Worm (Caenorhabditis elegans) whole organism, L2 larva: ENCODE results near the gene C44C1.1.

Experiments
- R02D3.7 ChIP-seq: fragments of 150-350 bp; optimal IDR thresholded peaks from 2 replicates; lab custom pipeline; 2014; ENCODE audit warnings: missing biosample characterization, missing genetic modification characterization
- Y55F3AM.14 ChIP-seq: fragments of 200-800 bp; sonication (Bioruptor generic); optimal IDR thresholded peaks from 2 replicates; lab custom pipeline; 2018; ENCODE audit warnings: mild to moderate bottlenecking, missing genetic modification characterization, missing compliant biosample characterization
- fos-1 ChIP-seq: fragments of 150-350 bp; optimal IDR thresholded peaks from 2 replicates; lab custom pipeline; 2014; ENCODE audit warnings: missing biosample characterization, missing genetic modification characterization
- lin-39 ChIP-seq: fragments of 150-350 bp; optimal IDR thresholded peaks from 2 replicates; lab custom pipeline; 2014; ENCODE audit warnings: missing biosample characterization, missing genetic modification reagents, missing genetic modification characterization
- mdl-1 ChIP-seq, 2 experiments: fragments of 150-350 bp in 1 of 2; sonication (generic microtip) in 1 of 2; optimal IDR thresholded peaks; 2 replicates each; lab custom pipeline; 2017; ENCODE audit warnings: missing biosample characterization in 2 of 2, missing genetic modification characterization in 2 of 2
- nhr-10 ChIP-seq: sonication (generic microtip); optimal IDR thresholded peaks from 2 replicates; lab custom pipeline; 2017; ENCODE audit warnings: missing biosample characterization, missing genetic modification characterization
- nhr-21 ChIP-seq: fragments of 150-350 bp; optimal IDR thresholded peaks from 2 replicates; lab custom pipeline; 2014; ENCODE audit warnings: missing biosample characterization, missing genetic modification characterization
- nhr-237 ChIP-seq: fragments of 150-350 bp; optimal IDR thresholded peaks from 2 replicates; lab custom pipeline; 2014; ENCODE audit warnings: missing biosample characterization, missing genetic modification characterization
- unc-55 ChIP-seq: fragments of 150-350 bp; sonication (generic microtip); optimal IDR thresholded peaks from 3 replicates; lab custom pipeline; 2014; ENCODE audit warnings: missing biosample characterization, missing genetic modification reagents, missing genetic modification characterization
- unc-62 ChIP-seq: fragments of 150-350 bp; optimal IDR thresholded peaks from 2 replicates; lab custom pipeline; 2014; ENCODE audit warnings: missing biosample characterization, missing genetic modification reagents, missing genetic modification characterization
- zag-1 ChIP-seq: fragments of 150-350 bp; optimal IDR thresholded peaks from 2 replicates; lab custom pipeline; 2014; ENCODE audit warnings: missing biosample characterization, missing genetic modification characterization
- ztf-1 ChIP-seq: fragments of 200-800 bp; sonication (Bioruptor generic); conservative IDR thresholded peaks from 2 replicates; pipeline ENCODE4 v1.3.6; 2022; ENCODE audit warnings: missing genetic modification characterization, missing compliant biosample characterization
- ztf-11 ChIP-seq: sonication (generic microtip); optimal IDR thresholded peaks from 2 replicates; lab custom pipeline; 2017; ENCODE audit warnings: missing biosample characterization, missing genetic modification characterization

DNA sequence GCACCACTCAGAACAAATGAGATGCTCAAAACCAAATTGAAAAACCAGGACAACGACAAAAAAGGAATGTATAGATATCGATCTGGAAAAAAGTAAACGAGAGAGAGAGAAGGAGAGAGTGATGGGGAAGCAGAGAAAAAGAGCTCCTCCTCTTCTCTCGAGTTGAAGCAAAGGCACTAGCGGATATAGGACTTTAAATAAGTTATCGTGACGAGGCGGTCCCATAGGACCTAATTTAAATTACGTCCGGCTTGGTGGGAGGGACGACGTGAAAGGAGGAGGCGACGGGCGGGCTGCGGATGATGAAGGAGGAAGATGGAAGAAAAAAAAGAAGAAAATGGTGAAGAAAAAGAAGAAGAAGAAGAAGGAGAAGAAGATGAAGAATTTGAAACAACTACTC lies 38.0 kb downstream of the C44C1.1 start:
- no peak for TF ChIP-seq ztf-11 (tag; lab: Kevin White, UChicago)
- no peak for TF ChIP-seq fos-1
- TF ChIP-seq nhr-237 (tag; lab: Kevin White, UChicago) = no peak
- TF ChIP-seq unc-62 (GFP tag; lab: Kevin White, UChicago) = no peak
- no peak for TF ChIP-seq Y55F3AM.14 (GFP tag; lab: Kevin White, UChicago)
- TF ChIP-seq R02D3.7 = no peak
- TF ChIP-seq lin-39 (tag; lab: Kevin White, UChicago) = no peak
- no peak for TF ChIP-seq unc-55
- no peak for TF ChIP-seq zag-1 (tag; lab: Kevin White, UChicago)
- TF ChIP-seq nhr-21 (tag; lab: Kevin White, UChicago) = no peak
- TF ChIP-seq mdl-1 (tag; optimal IDR thresholded peaks at IDR 0.05; lab: Kevin White, UChicago) = no peak
- no peak for TF ChIP-seq nhr-10 (tag; lab: Kevin White, UChicago)
- no peak for TF ChIP-seq ztf-1
